Fruit fly (Drosophila melanogaster) whole organism, prepupa: ENCODE results near the gene CG11726.

Experiments
- Blimp-1 ChIP-seq: fragments of 200-800 bp; sonication (Bioruptor generic); optimal IDR thresholded peaks from 3 replicates; lab custom pipeline; 2017; ENCODE audit warnings: missing biosample characterization, missing genetic modification characterization, mild to moderate bottlenecking, moderate library complexity, missing genetic modification reagents
- CG11294 ChIP-seq: fragments of 200-800 bp; sonication (Bioruptor generic); IDR thresholded peaks from 2 replicates; pipeline ENCODE4 v1.3.6; 2022; ENCODE audit warnings: missing biosample characterization, missing genetic modification characterization
- CG11902 ChIP-seq: fragments of 200-800 bp; sonication (Bioruptor generic); optimal IDR thresholded peaks from 3 replicates; lab custom pipeline; 2016; ENCODE audit warnings: missing biosample characterization, missing genetic modification characterization
- CG15336 ChIP-seq: fragments of 200-800 bp; sonication (Bioruptor generic); IDR thresholded peaks from 2 replicates; pipeline ENCODE4 v1.3.6; 2022; ENCODE audit warnings: missing biosample characterization, missing genetic modification characterization
- CG1621 ChIP-seq: fragments of 200-800 bp; sonication (Bioruptor generic); optimal IDR thresholded peaks from 3 replicates; lab custom pipeline; 2018; ENCODE audit warnings: missing biosample characterization, mild to moderate bottlenecking, missing genetic modification characterization
- CG16779 ChIP-seq: fragments of 200-800 bp; sonication (Bioruptor generic); optimal IDR thresholded peaks from 3 replicates; lab custom pipeline; 2017; ENCODE audit warnings: missing biosample characterization, mild to moderate bottlenecking, missing genetic modification characterization
- CG3032 ChIP-seq: fragments of 200-800 bp; optimal IDR thresholded peaks from 2 replicates; lab custom pipeline; 2019; ENCODE audit warnings: missing biosample characterization, mild to moderate bottlenecking, missing genetic modification characterization, moderate library complexity
- CG31627 ChIP-seq: fragments of 200-800 bp; sonication (Bioruptor generic); optimal IDR thresholded peaks from 3 replicates; lab custom pipeline; 2016; ENCODE audit warnings: missing biosample characterization, missing genetic modification characterization
- CG34406 ChIP-seq: fragments of 200-800 bp; sonication (Bioruptor generic); optimal IDR thresholded peaks from 3 replicates; lab custom pipeline; 2016; ENCODE audit warnings: missing biosample characterization, missing genetic modification characterization
- CG3919 ChIP-seq: fragments of 200-800 bp; sonication (Bioruptor generic); optimal IDR thresholded peaks from 3 replicates; lab custom pipeline; 2016; ENCODE audit warnings: missing biosample characterization, missing genetic modification characterization
- CG4318 ChIP-seq: fragments of 200-800 bp; sonication (Bioruptor generic); optimal IDR thresholded peaks from 3 replicates; lab custom pipeline; 2017; ENCODE audit warnings: missing biosample characterization, mild to moderate bottlenecking, missing genetic modification characterization
- CG6163 ChIP-seq: fragments of 200-800 bp; sonication (Bioruptor generic); IDR thresholded peaks from 3 replicates; pipeline ENCODE4 v1.3.6; 2022; ENCODE audit warnings: missing biosample characterization, missing genetic modification characterization
- CG6276 ChIP-seq: fragments of 200-800 bp; sonication (Bioruptor generic); optimal IDR thresholded peaks from 2 replicates; lab custom pipeline; 2017; ENCODE audit warnings: missing biosample characterization, mild to moderate bottlenecking, missing genetic modification characterization
- CG6854 ChIP-seq: fragments of 200-800 bp; sonication (Bioruptor generic); optimal IDR thresholded peaks from 2 replicates; lab custom pipeline; 2017; ENCODE audit warnings: missing biosample characterization, mild to moderate bottlenecking, missing genetic modification characterization
- CG7368 ChIP-seq: fragments of 200-800 bp; sonication (Bioruptor generic); optimal IDR thresholded peaks from 3 replicates; lab custom pipeline; 2016; ENCODE audit warnings: missing biosample characterization, missing genetic modification characterization
- CG8119 ChIP-seq: fragments of 200-800 bp; sonication (Bioruptor generic); IDR thresholded peaks from 3 replicates; pipeline ENCODE4 v1.3.6; 2022; ENCODE audit warnings: missing biosample characterization, missing genetic modification characterization
- CG8632 ChIP-seq: fragments of 200-800 bp; sonication (Bioruptor generic); optimal IDR thresholded peaks from 3 replicates; lab custom pipeline; 2016; ENCODE audit warnings: missing biosample characterization, missing genetic modification characterization
- Eip93F ChIP-seq: fragments of 200-800 bp; sonication (Bioruptor generic); optimal IDR thresholded peaks from 2 replicates; lab custom pipeline; 2016; ENCODE audit warnings: missing biosample characterization, mild to moderate bottlenecking, missing genetic modification characterization
- Ets21C ChIP-seq: fragments of 200-800 bp; sonication (Bioruptor generic); optimal IDR thresholded peaks from 3 replicates; lab custom pipeline; 2016; ENCODE audit warnings: missing biosample characterization, missing genetic modification characterization
- Gug ChIP-seq: fragments of 200-800 bp; sonication (Bioruptor generic); IDR thresholded peaks from 2 replicates; pipeline ENCODE4 v1.3.6; 2022; ENCODE audit warnings: missing biosample characterization, missing genetic modification characterization
- Hr38 ChIP-seq: sonication (Bioruptor generic); optimal IDR thresholded peaks from 2 replicates; lab custom pipeline; 2016; ENCODE audit warnings: missing biosample characterization, missing genetic modification characterization
- Hr39 ChIP-seq: fragments of 200-800 bp; sonication (Bioruptor generic); optimal IDR thresholded peaks from 2 replicates; lab custom pipeline; 2016; ENCODE audit warnings: missing biosample characterization, missing genetic modification characterization
- Lpt ChIP-seq: fragments of 200-800 bp; sonication (Bioruptor generic); optimal IDR thresholded peaks from 3 replicates; lab custom pipeline; 2016; ENCODE audit warnings: missing biosample characterization, missing genetic modification characterization
- Met ChIP-seq: fragments of 200-800 bp; sonication (Bioruptor generic); optimal IDR thresholded peaks from 3 replicates; lab custom pipeline; 2016; ENCODE audit warnings: missing biosample characterization, missing genetic modification characterization
- OdsH ChIP-seq: fragments of 200-800 bp; sonication (Bioruptor generic); optimal IDR thresholded peaks from 3 replicates; lab custom pipeline; 2016; ENCODE audit warnings: missing biosample characterization, missing genetic modification characterization
- Sox14 ChIP-seq: fragments of 200-800 bp; sonication (Bioruptor generic); optimal IDR thresholded peaks from 3 replicates; lab custom pipeline; 2016; ENCODE audit warnings: missing biosample characterization, missing genetic modification characterization
- Sox15 ChIP-seq: fragments of 200-800 bp; sonication (Bioruptor generic); optimal IDR thresholded peaks from 3 replicates; lab custom pipeline; 2016; ENCODE audit warnings: missing biosample characterization, missing genetic modification characterization
- achi ChIP-seq: fragments of 200-800 bp; sonication (Bioruptor generic); optimal IDR thresholded peaks from 3 replicates; lab custom pipeline; 2016; ENCODE audit warnings: missing biosample characterization, missing genetic modification characterization
- acj6 ChIP-seq: fragments of 200-800 bp; sonication (Bioruptor generic); optimal IDR thresholded peaks from 3 replicates; lab custom pipeline; 2016; ENCODE audit warnings: missing biosample characterization, missing genetic modification characterization
- cyc ChIP-seq: fragments of 200-800 bp; sonication (Bioruptor generic); optimal IDR thresholded peaks from 3 replicates; lab custom pipeline; 2016; ENCODE audit warnings: missing biosample characterization, missing genetic modification characterization
- dac ChIP-seq: fragments of 200-800 bp; sonication (Bioruptor generic); optimal IDR thresholded peaks from 2 replicates; lab custom pipeline; 2017; ENCODE audit warnings: missing biosample characterization, mild to moderate bottlenecking, missing genetic modification characterization
- dsx ChIP-seq: fragments of 200-800 bp; optimal IDR thresholded peaks from 3 replicates; lab custom pipeline; 2019; ENCODE audit warnings: missing biosample characterization, mild to moderate bottlenecking, missing genetic modification characterization, moderate library complexity; ENCODE audit not compliant: poor library complexity, severe bottlenecking
- eg ChIP-seq: fragments of 200-800 bp; sonication (Bioruptor generic); IDR thresholded peaks from 3 replicates; pipeline ENCODE4 v1.3.6; 2022; ENCODE audit warnings: missing biosample characterization, missing genetic modification characterization
- fd59A ChIP-seq: fragments of 200-800 bp; sonication (Bioruptor generic); optimal IDR thresholded peaks from 2 replicates; lab custom pipeline; 2017; ENCODE audit warnings: missing biosample characterization, mild to moderate bottlenecking, missing genetic modification characterization, missing genetic modification reagents
- fkh ChIP-seq: fragments of 200-800 bp; sonication (Bioruptor generic); optimal IDR thresholded peaks from 3 replicates; lab custom pipeline; 2017; ENCODE audit warnings: missing biosample characterization, mild to moderate bottlenecking, missing genetic modification characterization, moderate library complexity
- lz ChIP-seq: fragments of 200-800 bp; sonication (Bioruptor generic); optimal IDR thresholded peaks from 3 replicates; lab custom pipeline; 2016; ENCODE audit warnings: missing biosample characterization, missing genetic modification characterization
- net ChIP-seq: fragments of 200-800 bp; sonication (Bioruptor generic); optimal IDR thresholded peaks from 3 replicates; lab custom pipeline; 2016; ENCODE audit warnings: missing biosample characterization, missing genetic modification characterization
- spab ChIP-seq: fragments of 200-800 bp; sonication (Bioruptor generic); optimal IDR thresholded peaks from 2 replicates; lab custom pipeline; 2017; ENCODE audit warnings: missing biosample characterization, mild to moderate bottlenecking, missing genetic modification characterization, missing genetic modification reagents
- ss ChIP-seq, 2 experiments: fragments of 200-800 bp; sonication (Bioruptor generic); optimal IDR thresholded peaks; 2 replicates in 1 of 2; 3 replicates in 1 of 2; lab custom pipeline; 2017 to 2018; ENCODE audit warnings: mild to moderate bottlenecking in 2 of 2, missing biosample characterization in 2 of 2, missing genetic modification characterization in 2 of 2, moderate library complexity in 1 of 2
- svp ChIP-seq: fragments of 200-800 bp; sonication (Bioruptor generic); peaks from one replicate; lab custom pipeline; 2016; ENCODE audit warnings: missing biosample characterization, missing genetic modification characterization
- topi ChIP-seq: fragments of 200-800 bp; sonication (Bioruptor generic); optimal IDR thresholded peaks from 3 replicates; lab custom pipeline; 2016; ENCODE audit warnings: missing biosample characterization, missing genetic modification characterization
- vri ChIP-seq: fragments of 200-800 bp; sonication (Bioruptor generic); optimal IDR thresholded peaks from 3 replicates; lab custom pipeline; 2016; ENCODE audit warnings: missing biosample characterization, mild to moderate bottlenecking, missing genetic modification characterization

Gene CG11726

dm6 chr3L:11375304-11375703, 19.2 kb upstream of the CG11726 start (continued):
- TF ChIP-seq Gug, result peak; percentile 41; the same call in 1 of the 2 replicates
- peak; percentile 48 for TF ChIP-seq Hr39 (GFP tag; lab: Kevin White, UChicago)
- peak; percentile 41 for TF ChIP-seq Lpt (GFP tag; lab: Kevin White, UChicago)
- TF ChIP-seq fd59A (GFP tag; lab: Kevin White, UChicago), result peak; percentile 34
- no peak for TF ChIP-seq Eip93F (GFP tag; lab: Kevin White, UChicago)
- TF ChIP-seq Sox14 (GFP tag; lab: Kevin White, UChicago), result peak; percentile 72
- peak; percentile 49 for TF ChIP-seq cyc (GFP tag; lab: Kevin White, UChicago)
- peak; percentile 46 for TF ChIP-seq CG3032
- TF ChIP-seq net (GFP tag; lab: Kevin White, UChicago), result peak; percentile 62
- TF ChIP-seq CG1621 (tag; lab: Kevin White, UChicago), result peak; percentile 48
- peak; percentile 3 for TF ChIP-seq Sox15 (GFP tag; lab: Kevin White, UChicago)
- peak; percentile 63 for TF ChIP-seq Met
- peak; percentile 80 for TF ChIP-seq CG6163 (GFP tag; lab: Robert Waterston, UW)
- peak; percentile 47 for TF ChIP-seq CG4318 (GFP tag; lab: Kevin White, UChicago)
- no peak for TF ChIP-seq CG11902 (GFP tag; lab: Kevin White, UChicago)
- peak; percentile 66 for TF ChIP-seq acj6 (GFP tag; lab: Kevin White, UChicago)
- TF ChIP-seq CG3919 (GFP tag; lab: Kevin White, UChicago), result peak; percentile 68
- TF ChIP-seq CG6276 (GFP tag; lab: Kevin White, UChicago), result peak; percentile 62
- peak; percentile 59 to 62 for TF ChIP-seq ss (GFP tag; optimal IDR thresholded peaks at IDR 0.05; lab: Kevin White, UChicago)
- TF ChIP-seq CG15336 (GFP tag; lab: Robert Waterston, UW), result peak; percentile 59
- TF ChIP-seq achi (GFP tag; lab: Kevin White, UChicago), result peak; percentile 68
- peak; percentile 36 for TF ChIP-seq vri (GFP tag; lab: Kevin White, UChicago)
- peak; percentile 68 for TF ChIP-seq dsx

DNA sequence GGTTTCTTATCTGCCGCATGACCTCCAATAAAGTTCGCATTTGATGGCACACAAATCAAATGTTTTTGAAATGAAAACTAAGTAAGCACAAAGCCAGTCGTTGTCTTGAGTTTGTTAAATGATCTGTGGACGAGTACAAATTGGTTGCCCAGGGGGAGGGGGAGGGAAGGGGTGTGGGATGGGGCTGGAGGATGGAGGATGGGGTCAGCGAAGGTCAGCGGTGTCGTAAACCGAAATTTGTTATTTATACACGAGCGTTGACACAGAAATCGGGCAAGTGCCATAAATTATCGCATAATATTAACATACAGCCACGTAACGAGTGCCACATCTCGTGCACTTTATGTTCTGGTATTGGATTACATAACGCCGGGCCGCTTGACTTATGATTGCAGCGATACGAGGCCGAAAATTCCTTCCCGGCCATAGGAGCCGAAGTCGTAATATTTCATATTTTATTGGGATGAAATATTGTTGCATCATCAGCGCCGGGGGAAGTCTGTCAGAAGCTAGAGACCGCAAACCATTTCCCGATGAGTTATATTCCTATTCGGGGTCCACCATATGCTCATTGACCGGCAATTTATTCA, 18.2 kb upstream of the CG11726 start:
- no peak for TF ChIP-seq eg (GFP tag; lab: Robert Waterston, UW)
- TF ChIP-seq fkh (GFP tag; lab: Kevin White, UChicago), result peak; percentile 19

- TF ChIP-seq Ets21C (no peak), svp (peak; percentile 12)
These were observed 16.0 kb upstream of the CG11726 start for dm6 chr3L:11378429-11378914.

DNA sequence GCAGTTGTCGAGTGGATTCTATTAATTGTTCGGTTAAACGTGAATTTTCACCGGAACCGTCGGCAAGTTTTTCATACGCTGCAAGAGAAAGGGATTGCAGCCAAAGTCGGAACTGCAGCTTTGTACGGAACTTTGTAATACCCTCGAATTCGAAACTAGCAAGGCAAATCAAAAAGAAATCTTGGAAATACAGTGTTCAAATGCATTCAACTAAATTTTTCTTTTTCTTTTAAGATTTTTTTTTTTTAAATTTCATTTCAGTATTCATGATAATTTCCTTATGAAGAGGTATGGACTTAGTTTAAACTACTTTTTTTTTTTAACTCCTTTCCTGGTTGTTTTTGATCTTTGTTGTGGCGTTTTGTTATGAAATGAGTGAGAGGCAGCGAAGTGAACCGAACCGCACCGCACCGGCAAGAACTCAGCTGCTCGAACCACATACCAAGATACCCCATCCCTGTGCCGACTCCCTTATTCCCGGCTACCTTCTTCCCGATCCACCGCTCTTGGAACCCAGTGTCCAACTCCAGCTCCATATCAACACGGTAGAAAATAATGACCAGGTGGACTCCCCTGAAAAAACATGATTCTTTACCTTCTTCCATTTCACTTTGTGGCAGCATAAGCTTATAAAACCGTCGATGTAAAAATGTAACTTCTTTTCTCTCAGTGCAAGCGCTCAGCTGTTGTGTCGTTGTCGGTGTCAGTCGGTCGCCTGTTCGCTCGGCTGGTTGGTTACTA, 14.6 kb upstream of the CG11726 start:
- TF ChIP-seq Blimp-1 (GFP tag; lab: Kevin White, UChicago), result peak; percentile 62
- TF ChIP-seq topi (GFP tag; lab: Kevin White, UChicago), result peak; percentile 80
- TF ChIP-seq fd59A (GFP tag; lab: Kevin White, UChicago), result peak; percentile 73
- peak; percentile 53 for TF ChIP-seq CG34406
- TF ChIP-seq CG16779 (tag; lab: Kevin White, UChicago), result peak; percentile 66
- TF ChIP-seq OdsH (GFP tag; lab: Kevin White, UChicago), result peak; percentile 81
- TF ChIP-seq Hr38 (GFP tag; lab: Kevin White, UChicago), result no peak
- peak; percentile 86 for TF ChIP-seq CG31627 (GFP tag; lab: Kevin White, UChicago)
- TF ChIP-seq CG6276 (GFP tag; lab: Kevin White, UChicago), result peak; percentile 41
- peak; percentile 25 for TF ChIP-seq Eip93F (GFP tag; lab: Kevin White, UChicago)
- peak; percentile 78 for TF ChIP-seq spab
- no peak; the same call in 2 of the 3 replicates for TF ChIP-seq CG8119 (GFP tag; lab: Robert Waterston, UW)
- peak; percentile 84 for TF ChIP-seq Met
- peak; percentile 85 for TF ChIP-seq lz
- TF ChIP-seq achi (GFP tag; lab: Kevin White, UChicago), result peak; percentile 72
- peak; percentile 67 for TF ChIP-seq Sox15 (GFP tag; lab: Kevin White, UChicago)
- peak; percentile 73 for TF ChIP-seq acj6 (GFP tag; lab: Kevin White, UChicago)
- TF ChIP-seq CG7368 (GFP tag; lab: Kevin White, UChicago), result peak; percentile 80
- TF ChIP-seq dac (GFP tag; lab: Kevin White, UChicago), result peak; percentile 34
- TF ChIP-seq CG8632, result peak; percentile 64
- TF ChIP-seq CG6854 (GFP tag; lab: Kevin White, UChicago), result peak; percentile 84
- peak; percentile 85 for TF ChIP-seq cyc (GFP tag; lab: Kevin White, UChicago)
- TF ChIP-seq dsx, result peak; percentile 87
- TF ChIP-seq ss (GFP tag; optimal IDR thresholded peaks at IDR 0.05; lab: Kevin White, UChicago), result peak; percentile 81 to 86
- TF ChIP-seq CG11294, result peak; percentile 45; the same call in 1 of the 2 replicates
